Worm (Caenorhabditis elegans): Measurements from ENCODE around the gene mat-3.

- TF ChIP-seq lin-13 (GFP tag; optimal IDR thresholded peaks at IDR 0.05), result no peak
- TF ChIP-seq Y116A8C.19 (tag; optimal IDR thresholded peaks at IDR 0.05; ENCODE audit: borderline replicate concordance), result no peak
- TF ChIP-seq ama-1 (optimal IDR thresholded peaks at IDR 0.05), result no peak
- TF ChIP-seq zag-1 (tag; optimal IDR thresholded peaks at IDR 0.05), result no peak
These were observed 35.3 kb upstream of the mat-3 start, which contains the start of gene affl-1 for ce11 chrIII:439926-440325.

Measured in whole organism, L1 larva.